Fruit fly (Drosophila melanogaster) whole organism, prepupa: Measurements from ENCODE around the gene CG11085.

Experiments used
- CG10631 ChIP-seq: fragments of 200-800 bp; sonication (Bioruptor generic); optimal IDR thresholded peaks from 2 replicates; lab custom pipeline; 2016; ENCODE audit warnings: missing biosample characterization, missing genetic modification characterization
- CG10669 ChIP-seq: fragments of 200-800 bp; sonication (Bioruptor generic); optimal IDR thresholded peaks from 3 replicates; lab custom pipeline; 2018; ENCODE audit warnings: missing biosample characterization, mild to moderate bottlenecking, missing genetic modification characterization, moderate library complexity
- CG11294 ChIP-seq: fragments of 200-800 bp; sonication (Bioruptor generic); IDR thresholded peaks from 2 replicates; pipeline ENCODE4 v1.3.6; 2022; ENCODE audit warnings: missing biosample characterization, missing genetic modification characterization
- CG11762 ChIP-seq: fragments of 200-800 bp; sonication (Bioruptor generic); optimal IDR thresholded peaks from 3 replicates; lab custom pipeline; 2016; ENCODE audit warnings: missing biosample characterization, missing genetic modification characterization; ENCODE audit not compliant: insufficient read depth
- CG11902 ChIP-seq: fragments of 200-800 bp; sonication (Bioruptor generic); optimal IDR thresholded peaks from 3 replicates; lab custom pipeline; 2016; ENCODE audit warnings: missing biosample characterization, missing genetic modification characterization
- CG1621 ChIP-seq: fragments of 200-800 bp; sonication (Bioruptor generic); optimal IDR thresholded peaks from 3 replicates; lab custom pipeline; 2018; ENCODE audit warnings: missing biosample characterization, mild to moderate bottlenecking, missing genetic modification characterization
- CG3032 ChIP-seq: fragments of 200-800 bp; optimal IDR thresholded peaks from 2 replicates; lab custom pipeline; 2019; ENCODE audit warnings: missing biosample characterization, mild to moderate bottlenecking, missing genetic modification characterization, moderate library complexity
- CG31627 ChIP-seq: fragments of 200-800 bp; sonication (Bioruptor generic); optimal IDR thresholded peaks from 3 replicates; lab custom pipeline; 2016; ENCODE audit warnings: missing biosample characterization, missing genetic modification characterization
- CG32006 ChIP-seq: fragments of 200-800 bp; sonication (Bioruptor generic); optimal IDR thresholded peaks from 3 replicates; lab custom pipeline; 2017; ENCODE audit warnings: missing biosample characterization, mild to moderate bottlenecking, missing genetic modification characterization
- CG34406 ChIP-seq: fragments of 200-800 bp; sonication (Bioruptor generic); optimal IDR thresholded peaks from 3 replicates; lab custom pipeline; 2016; ENCODE audit warnings: missing biosample characterization, missing genetic modification characterization
- CG3919 ChIP-seq: fragments of 200-800 bp; sonication (Bioruptor generic); optimal IDR thresholded peaks from 3 replicates; lab custom pipeline; 2016; ENCODE audit warnings: missing biosample characterization, missing genetic modification characterization
- CG6792 ChIP-seq: fragments of 200-800 bp; sonication (Bioruptor generic); optimal IDR thresholded peaks from 3 replicates; lab custom pipeline; 2016; ENCODE audit warnings: missing biosample characterization, missing genetic modification characterization
- CG6854 ChIP-seq: fragments of 200-800 bp; sonication (Bioruptor generic); optimal IDR thresholded peaks from 2 replicates; lab custom pipeline; 2017; ENCODE audit warnings: missing biosample characterization, mild to moderate bottlenecking, missing genetic modification characterization
- CG7368 ChIP-seq: fragments of 200-800 bp; sonication (Bioruptor generic); optimal IDR thresholded peaks from 3 replicates; lab custom pipeline; 2016; ENCODE audit warnings: missing biosample characterization, missing genetic modification characterization
- CG8119 ChIP-seq: fragments of 200-800 bp; sonication (Bioruptor generic); IDR thresholded peaks from 3 replicates; pipeline ENCODE4 v1.3.6; 2022; ENCODE audit warnings: missing biosample characterization, missing genetic modification characterization
- CG8319 ChIP-seq: fragments of 200-800 bp; sonication (Bioruptor generic); optimal IDR thresholded peaks from 3 replicates; lab custom pipeline; 2016; ENCODE audit warnings: missing biosample characterization, missing genetic modification characterization
- CG8632 ChIP-seq: fragments of 200-800 bp; sonication (Bioruptor generic); optimal IDR thresholded peaks from 3 replicates; lab custom pipeline; 2016; ENCODE audit warnings: missing biosample characterization, missing genetic modification characterization
- CG9139 ChIP-seq: fragments of 200-800 bp; sonication (Bioruptor generic); optimal IDR thresholded peaks from 3 replicates; lab custom pipeline; 2017; ENCODE audit warnings: missing biosample characterization, mild to moderate bottlenecking, missing genetic modification characterization
- Eip93F ChIP-seq: fragments of 200-800 bp; sonication (Bioruptor generic); optimal IDR thresholded peaks from 2 replicates; lab custom pipeline; 2016; ENCODE audit warnings: missing biosample characterization, mild to moderate bottlenecking, missing genetic modification characterization
- Ets21C ChIP-seq: fragments of 200-800 bp; sonication (Bioruptor generic); optimal IDR thresholded peaks from 3 replicates; lab custom pipeline; 2016; ENCODE audit warnings: missing biosample characterization, missing genetic modification characterization
- Ets96B ChIP-seq: fragments of 200-800 bp; optimal IDR thresholded peaks from 2 replicates; lab custom pipeline; 2019; ENCODE audit warnings: missing biosample characterization, mild to moderate bottlenecking, missing genetic modification characterization, moderate library complexity
- Gug ChIP-seq: fragments of 200-800 bp; sonication (Bioruptor generic); IDR thresholded peaks from 2 replicates; pipeline ENCODE4 v1.3.6; 2022; ENCODE audit warnings: missing biosample characterization, missing genetic modification characterization
- Hr38 ChIP-seq: sonication (Bioruptor generic); optimal IDR thresholded peaks from 2 replicates; lab custom pipeline; 2016; ENCODE audit warnings: missing biosample characterization, missing genetic modification characterization
- Hr4 ChIP-seq: fragments of 200-800 bp; sonication (Bioruptor generic); optimal IDR thresholded peaks from 3 replicates; lab custom pipeline; 2016; ENCODE audit warnings: missing biosample characterization, missing genetic modification characterization
- Lpt ChIP-seq: fragments of 200-800 bp; sonication (Bioruptor generic); optimal IDR thresholded peaks from 3 replicates; lab custom pipeline; 2016; ENCODE audit warnings: missing biosample characterization, missing genetic modification characterization
- Met ChIP-seq: fragments of 200-800 bp; sonication (Bioruptor generic); optimal IDR thresholded peaks from 3 replicates; lab custom pipeline; 2016; ENCODE audit warnings: missing biosample characterization, missing genetic modification characterization
- OdsH ChIP-seq: fragments of 200-800 bp; sonication (Bioruptor generic); optimal IDR thresholded peaks from 3 replicates; lab custom pipeline; 2016; ENCODE audit warnings: missing biosample characterization, missing genetic modification characterization
- Smox ChIP-seq: fragments of 200-800 bp; sonication (Bioruptor generic); optimal IDR thresholded peaks from 3 replicates; lab custom pipeline; 2016; ENCODE audit warnings: missing biosample characterization, missing genetic modification characterization
- Sox102F ChIP-seq: fragments of 200-800 bp; sonication (Bioruptor generic); optimal IDR thresholded peaks from 2 replicates; lab custom pipeline; 2016; ENCODE audit warnings: missing biosample characterization, mild to moderate bottlenecking, missing genetic modification characterization
- Sox15 ChIP-seq: fragments of 200-800 bp; sonication (Bioruptor generic); optimal IDR thresholded peaks from 3 replicates; lab custom pipeline; 2016; ENCODE audit warnings: missing biosample characterization, missing genetic modification characterization
- achi ChIP-seq: fragments of 200-800 bp; sonication (Bioruptor generic); optimal IDR thresholded peaks from 3 replicates; lab custom pipeline; 2016; ENCODE audit warnings: missing biosample characterization, missing genetic modification characterization
- acj6 ChIP-seq: fragments of 200-800 bp; sonication (Bioruptor generic); optimal IDR thresholded peaks from 3 replicates; lab custom pipeline; 2016; ENCODE audit warnings: missing biosample characterization, missing genetic modification characterization
- cyc ChIP-seq: fragments of 200-800 bp; sonication (Bioruptor generic); optimal IDR thresholded peaks from 3 replicates; lab custom pipeline; 2016; ENCODE audit warnings: missing biosample characterization, missing genetic modification characterization
- dac ChIP-seq: fragments of 200-800 bp; sonication (Bioruptor generic); optimal IDR thresholded peaks from 2 replicates; lab custom pipeline; 2017; ENCODE audit warnings: missing biosample characterization, mild to moderate bottlenecking, missing genetic modification characterization
- dsx ChIP-seq: fragments of 200-800 bp; optimal IDR thresholded peaks from 3 replicates; lab custom pipeline; 2019; ENCODE audit warnings: missing biosample characterization, mild to moderate bottlenecking, missing genetic modification characterization, moderate library complexity; ENCODE audit not compliant: poor library complexity, severe bottlenecking
- eg ChIP-seq: fragments of 200-800 bp; sonication (Bioruptor generic); IDR thresholded peaks from 3 replicates; pipeline ENCODE4 v1.3.6; 2022; ENCODE audit warnings: missing biosample characterization, missing genetic modification characterization
- esn ChIP-seq: fragments of 200-800 bp; sonication (Bioruptor generic); optimal IDR thresholded peaks from 2 replicates; lab custom pipeline; 2016; ENCODE audit warnings: missing biosample characterization, mild to moderate bottlenecking, missing genetic modification characterization, moderate library complexity
- fd85E ChIP-seq: fragments of 200-800 bp; sonication (Bioruptor generic); optimal IDR thresholded peaks from 3 replicates; lab custom pipeline; 2016; ENCODE audit warnings: missing biosample characterization, missing genetic modification characterization
- fkh ChIP-seq: fragments of 200-800 bp; sonication (Bioruptor generic); optimal IDR thresholded peaks from 3 replicates; lab custom pipeline; 2017; ENCODE audit warnings: missing biosample characterization, mild to moderate bottlenecking, missing genetic modification characterization, moderate library complexity
- lz ChIP-seq: fragments of 200-800 bp; sonication (Bioruptor generic); optimal IDR thresholded peaks from 3 replicates; lab custom pipeline; 2016; ENCODE audit warnings: missing biosample characterization, missing genetic modification characterization
- net ChIP-seq: fragments of 200-800 bp; sonication (Bioruptor generic); optimal IDR thresholded peaks from 3 replicates; lab custom pipeline; 2016; ENCODE audit warnings: missing biosample characterization, missing genetic modification characterization
- salr ChIP-seq, 2 experiments: fragments of 200-800 bp; sonication (Bioruptor generic); optimal IDR thresholded peaks; 3 replicates each; lab custom pipeline; 2016 to 2018; ENCODE audit warnings: missing biosample characterization in 2 of 2, missing genetic modification characterization in 2 of 2, mild to moderate bottlenecking in 1 of 2
- spab ChIP-seq: fragments of 200-800 bp; sonication (Bioruptor generic); optimal IDR thresholded peaks from 2 replicates; lab custom pipeline; 2017; ENCODE audit warnings: missing biosample characterization, mild to moderate bottlenecking, missing genetic modification characterization, missing genetic modification reagents
- ss ChIP-seq, 2 experiments: fragments of 200-800 bp; sonication (Bioruptor generic); optimal IDR thresholded peaks; 2 replicates in 1 of 2; 3 replicates in 1 of 2; lab custom pipeline; 2017 to 2018; ENCODE audit warnings: mild to moderate bottlenecking in 2 of 2, missing biosample characterization in 2 of 2, missing genetic modification characterization in 2 of 2, moderate library complexity in 1 of 2
- svp ChIP-seq: fragments of 200-800 bp; sonication (Bioruptor generic); peaks from one replicate; lab custom pipeline; 2016; ENCODE audit warnings: missing biosample characterization, missing genetic modification characterization
- topi ChIP-seq: fragments of 200-800 bp; sonication (Bioruptor generic); optimal IDR thresholded peaks from 3 replicates; lab custom pipeline; 2016; ENCODE audit warnings: missing biosample characterization, missing genetic modification characterization

CG11085 gene

dm6 chrX:12661435-12661949, 45.4 kb downstream of the CG11085 start (continued):
- TF ChIP-seq dsx (GFP tag; lab: Kevin White, UChicago) (peak; percentile 34), acj6 (GFP tag; lab: Kevin White, UChicago) (no peak), CG3919 (no peak), fkh (GFP tag; lab: Kevin White, UChicago) (peak; percentile 72), Gug (no peak), spab (GFP tag; lab: Kevin White, UChicago) (no peak), CG34406 (GFP tag; lab: Kevin White, UChicago) (no peak), CG8632 (GFP tag; lab: Kevin White, UChicago) (no peak), Ets96B (tag; lab: Kevin White, UChicago) (no peak), esn (GFP tag; lab: Kevin White, UChicago) (peak; percentile 50), eg (GFP tag; lab: Robert Waterston, UW) (no peak), ss (GFP tag; optimal IDR thresholded peaks at IDR 0.05; lab: Kevin White, UChicago) (peak; percentile 36 to 59), fd85E (no peak), dac (no peak), CG10669 (GFP tag; lab: Kevin White, UChicago) (no peak), Hr4 (GFP tag; lab: Kevin White, UChicago) (no peak), CG11762 (GFP tag; lab: Kevin White, UChicago) (no peak)

- TF ChIP-seq eg (GFP tag; lab: Robert Waterston, UW) (peak; percentile 52; the same call in 1 of the 3 replicates), achi (peak; percentile 54), svp (GFP tag; lab: Kevin White, UChicago) (peak; percentile 77), dac (no peak), cyc (GFP tag; lab: Kevin White, UChicago) (peak; percentile 28), CG9139 (GFP tag; lab: Kevin White, UChicago) (no peak), CG3919 (peak; percentile 53), Smox (GFP tag; lab: Kevin White, UChicago) (peak; percentile 64), CG10669 (GFP tag; lab: Kevin White, UChicago) (peak; percentile 28), fkh (GFP tag; lab: Kevin White, UChicago) (no peak), CG11902 (GFP tag; lab: Kevin White, UChicago) (peak; percentile 37), topi (peak; percentile 66), Sox102F (GFP tag; lab: Kevin White, UChicago) (peak; percentile 47), CG1621 (no peak), Gug (no peak), Hr38 (GFP tag; lab: Kevin White, UChicago) (no peak), CG8632 (GFP tag; lab: Kevin White, UChicago) (peak; percentile 69), ss (GFP tag; optimal IDR thresholded peaks at IDR 0.05; lab: Kevin White, UChicago) (peak in 1 of 2 experiments; percentile 34), Sox15 (GFP tag; lab: Kevin White, UChicago) (peak; percentile 6), CG10631 (GFP tag; lab: Kevin White, UChicago) (peak; percentile 75), Lpt (no peak), CG8119 (peak; percentile 67), CG3032 (tag; lab: Kevin White, UChicago) (peak; percentile 59), OdsH (GFP tag; lab: Kevin White, UChicago) (peak; percentile 56), CG11294 (no peak), CG31627 (GFP tag; lab: Kevin White, UChicago) (peak; percentile 29), CG7368 (GFP tag; lab: Kevin White, UChicago) (peak; percentile 37), net (GFP tag; lab: Kevin White, UChicago) (peak; percentile 35), acj6 (GFP tag; lab: Kevin White, UChicago) (peak; percentile 68), salr (GFP tag; optimal IDR thresholded peaks at IDR 0.05; lab: Kevin White, UChicago) (peak in 1 of 2 experiments; percentile 48), Eip93F (GFP tag; lab: Kevin White, UChicago) (peak; percentile 21), Ets21C (peak; percentile 46), lz (peak; percentile 58), CG34406 (GFP tag; lab: Kevin White, UChicago) (peak; percentile 77), fd85E (no peak), CG8319 (GFP tag; lab: Kevin White, UChicago) (peak; percentile 53), CG6792 (GFP tag; lab: Kevin White, UChicago) (peak; percentile 45), Met (GFP tag; lab: Kevin White, UChicago) (peak; percentile 71), CG6854 (GFP tag; lab: Kevin White, UChicago) (no peak), CG11762 (GFP tag; lab: Kevin White, UChicago) (peak; percentile 35), CG32006 (GFP tag; lab: Kevin White, UChicago) (peak; percentile 64)
Measured at dm6 chrX:12662679-12663463, 46.8 kb downstream of the CG11085 start.
